Worm (Caenorhabditis elegans) whole organism, late embryonic: ENCODE data around the gene unc-78.

Experiments used
- C08G9.2 ChIP-seq: sonication (generic microtip); optimal IDR thresholded peaks from 2 replicates; lab custom pipeline; 2016; ENCODE audit warnings: mild to moderate bottlenecking, missing genetic modification characterization, moderate library complexity, missing compliant biosample characterization
- C38D4.7 ChIP-seq: fragments of 200-800 bp; sonication (Bioruptor generic); optimal IDR thresholded peaks from 2 replicates; lab custom pipeline; 2018; ENCODE audit warnings: mild to moderate bottlenecking, missing genetic modification characterization, moderate library complexity, missing compliant biosample characterization
- K02D7.2 ChIP-seq: sonication (generic microtip); optimal IDR thresholded peaks from 2 replicates; lab custom pipeline; 2017; ENCODE audit warnings: mild to moderate bottlenecking, missing genetic modification characterization, missing compliant biosample characterization
- ceh-18 ChIP-seq: sonication (generic microtip); optimal IDR thresholded peaks from 2 replicates; lab custom pipeline; 2016; ENCODE audit warnings: missing genetic modification characterization, missing compliant biosample characterization
- ceh-19 ChIP-seq: fragments of 200-800 bp; sonication (Bioruptor generic); optimal IDR thresholded peaks from 2 replicates; lab custom pipeline; 2018; ENCODE audit warnings: mild to moderate bottlenecking, missing genetic modification characterization, missing compliant biosample characterization
- ceh-24 ChIP-seq: sonication (generic microtip); optimal IDR thresholded peaks from 2 replicates; lab custom pipeline; 2016; ENCODE audit warnings: mild to moderate bottlenecking, missing genetic modification characterization, missing compliant biosample characterization
- ceh-30 ChIP-seq: fragments of 150-350 bp; optimal IDR thresholded peaks from 2 replicates; lab custom pipeline; 2014; ENCODE audit warnings: missing biosample characterization, missing genetic modification characterization
- ceh-9 ChIP-seq: sonication (generic microtip); optimal IDR thresholded peaks from 2 replicates; lab custom pipeline; 2016; ENCODE audit warnings: mild to moderate bottlenecking, missing genetic modification characterization, inconsistent platforms, missing compliant biosample characterization
- che-1 ChIP-seq: sonication (generic microtip); optimal IDR thresholded peaks from 2 replicates; lab custom pipeline; 2016; ENCODE audit warnings: mild to moderate bottlenecking, missing genetic modification characterization, missing compliant biosample characterization
- dmd-4 ChIP-seq: sonication (generic microtip); optimal IDR thresholded peaks from 2 replicates; lab custom pipeline; 2016; ENCODE audit warnings: borderline replicate concordance, missing genetic modification characterization, missing compliant biosample characterization
- elt-2 ChIP-seq: sonication (generic microtip); optimal IDR thresholded peaks from 2 replicates; lab custom pipeline; 2016; ENCODE audit warnings: missing genetic modification reagents, missing genetic modification characterization, missing compliant biosample characterization
- fax-1 ChIP-seq: sonication (generic microtip); optimal IDR thresholded peaks from 2 replicates; lab custom pipeline; 2016; ENCODE audit warnings: missing genotype, missing genetic modification characterization, missing compliant biosample characterization
- fkh-10 ChIP-seq: fragments of 150-350 bp; optimal IDR thresholded peaks from 2 replicates; lab custom pipeline; 2014; ENCODE audit warnings: missing biosample characterization, missing genetic modification reagents, missing genetic modification characterization
- hlh-13 ChIP-seq: fragments of 200-800 bp; sonication (Bioruptor generic); optimal IDR thresholded peaks from 2 replicates; lab custom pipeline; 2018; ENCODE audit warnings: mild to moderate bottlenecking, missing genetic modification characterization, missing compliant biosample characterization
- hlh-6 ChIP-seq: sonication (generic microtip); optimal IDR thresholded peaks from 2 replicates; lab custom pipeline; 2016; ENCODE audit warnings: missing genotype, missing genetic modification characterization, missing compliant biosample characterization
- hlh-8 ChIP-seq: sonication (generic microtip); optimal IDR thresholded peaks from 2 replicates; lab custom pipeline; 2016; ENCODE audit warnings: missing genotype, missing genetic modification characterization, missing compliant biosample characterization
- lim-6 ChIP-seq: sonication (generic microtip); optimal IDR thresholded peaks from 2 replicates; lab custom pipeline; 2016; ENCODE audit warnings: missing genetic modification characterization, missing compliant biosample characterization
- madf-2 ChIP-seq: sonication (generic microtip); optimal IDR thresholded peaks from 2 replicates; lab custom pipeline; 2017; ENCODE audit warnings: missing genetic modification characterization, missing compliant biosample characterization
- nfya-1 ChIP-seq: sonication (generic microtip); optimal IDR thresholded peaks from 2 replicates; lab custom pipeline; 2017; ENCODE audit warnings: missing genetic modification characterization, mild to moderate bottlenecking, missing compliant biosample characterization, antibody characterized with exemption, moderate library complexity
- nhr-11 ChIP-seq: fragments of 150-350 bp; optimal IDR thresholded peaks from 2 replicates; lab custom pipeline; 2014; ENCODE audit warnings: missing biosample characterization, missing genetic modification characterization
- npax-4 ChIP-seq: sonication (generic microtip); optimal IDR thresholded peaks from 2 replicates; lab custom pipeline; 2016; ENCODE audit warnings: missing genetic modification characterization, missing compliant biosample characterization
- odd-2 ChIP-seq: sonication (generic microtip); optimal IDR thresholded peaks from 2 replicates; lab custom pipeline; 2017; ENCODE audit warnings: antibody characterized with exemption, mild to moderate bottlenecking, missing genetic modification characterization, missing compliant biosample characterization
- pat-9 ChIP-seq: fragments of 200-800 bp; sonication (Bioruptor generic); optimal IDR thresholded peaks from 2 replicates; lab custom pipeline; 2018; ENCODE audit warnings: mild to moderate bottlenecking, missing genetic modification characterization, moderate library complexity, missing compliant biosample characterization
- pha-4 ChIP-seq: fragments of 150-350 bp; optimal IDR thresholded peaks from 2 replicates; lab custom pipeline; 2018; ENCODE audit warnings: missing biosample characterization, missing genetic modification reagents, missing genetic modification characterization
- pqm-1 ChIP-seq: sonication (generic microtip); optimal IDR thresholded peaks from 2 replicates; lab custom pipeline; 2016; ENCODE audit warnings: missing genetic modification characterization, missing compliant biosample characterization
- ref-2 ChIP-seq: sonication (generic microtip); optimal IDR thresholded peaks from 2 replicates; lab custom pipeline; 2016; ENCODE audit warnings: missing genetic modification characterization, missing compliant biosample characterization
- sox-2 ChIP-seq: fragments of 200-800 bp; sonication (Bioruptor generic); IDR thresholded peaks from 2 replicates; pipeline ENCODE4 v1.3.6; 2022; ENCODE audit warnings: missing genetic modification reagents, missing genetic modification characterization, missing compliant biosample characterization
- syd-9 ChIP-seq: sonication (generic microtip); optimal IDR thresholded peaks from 2 replicates; lab custom pipeline; 2016; ENCODE audit warnings: mild to moderate bottlenecking, missing genetic modification characterization, moderate library complexity, missing compliant biosample characterization
- tbx-2 ChIP-seq: sonication (generic microtip); optimal IDR thresholded peaks from 2 replicates; lab custom pipeline; 2016; ENCODE audit warnings: missing genetic modification characterization, missing compliant biosample characterization
- ttx-3 ChIP-seq: sonication (generic microtip); optimal IDR thresholded peaks from 2 replicates; lab custom pipeline; 2016; ENCODE audit warnings: missing genetic modification reagents, missing genetic modification characterization, missing compliant biosample characterization
- unc-42 ChIP-seq: sonication (generic microtip); optimal IDR thresholded peaks from 2 replicates; lab custom pipeline; 2016; ENCODE audit warnings: missing genotype, missing genetic modification characterization, missing compliant biosample characterization
- unc-55 ChIP-seq: sonication (generic microtip); optimal IDR thresholded peaks from 2 replicates; lab custom pipeline; 2017; ENCODE audit warnings: missing biosample characterization, missing genetic modification reagents, missing genetic modification characterization
- unc-86 ChIP-seq: sonication (generic microtip); optimal IDR thresholded peaks from 2 replicates; lab custom pipeline; 2016; ENCODE audit warnings: missing genetic modification characterization, missing compliant biosample characterization
- ztf-16 ChIP-seq: sonication (generic microtip); optimal IDR thresholded peaks from 2 replicates; lab custom pipeline; 2017; ENCODE audit warnings: missing genetic modification characterization, missing compliant biosample characterization

unc-78 gene

ce11 chrX:3403195-3403594, 8.2 kb downstream of the unc-78 start, which contains the start of gene vit-5:
Gene vit-5 (plus strand): TSS chrX:3403471.
- TF ChIP-seq madf-2 (tag; lab: Kevin White, UChicago), result no peak

- TF ChIP-seq dmd-4 (tag; lab: Kevin White, UChicago), result no peak
- TF ChIP-seq hlh-8, result no peak
- TF ChIP-seq ceh-24 (tag; lab: Kevin White, UChicago), result no peak
- no peak for TF ChIP-seq fax-1 (tag; lab: Kevin White, UChicago)
- no peak for TF ChIP-seq K02D7.2
- TF ChIP-seq ceh-18 (tag; lab: Kevin White, UChicago), result no peak
- TF ChIP-seq C38D4.7, result no peak
Measured at ce11 chrX:3401701-3402100, 9.7 kb downstream of the unc-78 start, which contains the start of gene C04F6.9. Gene C04F6.9 (plus strand): TSS chrX:3402001.

- TF ChIP-seq ceh-19 (GFP tag; lab: Kevin White, UChicago) (no peak), elt-2 (tag; lab: Kevin White, UChicago) (no peak), syd-9 (tag; lab: Kevin White, UChicago) (no peak), ztf-16 (tag; lab: Kevin White, UChicago) (no peak), hlh-6 (no peak), tbx-2 (no peak), lim-6 (no peak), madf-2 (tag; lab: Kevin White, UChicago) (no peak), che-1 (no peak), pha-4 (no peak), C08G9.2 (tag; lab: Kevin White, UChicago) (no peak), ttx-3 (no peak), nfya-1 (tag; lab: Kevin White, UChicago) (no peak), pqm-1 (tag; lab: Kevin White, UChicago) (no peak)
Measured at ce11 chrX:3400387-3400786, 11.0 kb downstream of the unc-78 start.

ce11 chrX:3399917-3400316, 11.5 kb downstream of the unc-78 start, which contains the start of gene cht-1:
Gene cht-1 (minus strand): TSS chrX:3400017.
- TF ChIP-seq pha-4 (no peak), npax-4 (tag; lab: Kevin White, UChicago) (no peak), ceh-24 (tag; lab: Kevin White, UChicago) (no peak), pat-9 (tag; lab: Kevin White, UChicago) (no peak), sox-2 (GFP tag; lab: Robert Waterston, UW) (no peak), che-1 (no peak)

- TF ChIP-seq hlh-6, result no peak
- no peak for TF ChIP-seq lim-6
- TF ChIP-seq ceh-30 (tag; lab: Kevin White, UChicago), result no peak
- no peak for TF ChIP-seq tbx-2
- no peak for TF ChIP-seq fkh-10
- no peak for TF ChIP-seq nhr-11 (tag; lab: Kevin White, UChicago)
- TF ChIP-seq odd-2 (tag; lab: Kevin White, UChicago), result no peak
- TF ChIP-seq unc-42 (tag; lab: Kevin White, UChicago), result no peak
- TF ChIP-seq ref-2 (tag; lab: Kevin White, UChicago), result no peak
- no peak for TF ChIP-seq madf-2 (tag; lab: Kevin White, UChicago)
- no peak for TF ChIP-seq K02D7.2
- TF ChIP-seq che-1, result no peak
Measured at ce11 chrX:3396735-3397134, 14.7 kb downstream of the unc-78 start.

- TF ChIP-seq ceh-9 (tag; lab: Kevin White, UChicago) (no peak), lim-6 (no peak), unc-86 (tag; lab: Kevin White, UChicago) (no peak), fax-1 (tag; lab: Kevin White, UChicago) (no peak), unc-55 (GFP tag; lab: Kevin White, UChicago) (no peak), hlh-13 (no peak), C38D4.7 (no peak), elt-2 (tag; lab: Kevin White, UChicago) (no peak)
- TF ChIP-seq, all 69 proteins: peak for 0
Measured at ce11 chrX:3393562-3393961, 17.9 kb downstream of the unc-78 start, which contains the start of gene slcf-2. Gene slcf-2 (plus strand): TSS chrX:3393862.
